Fruit fly (Drosophila melanogaster) whole organism, adult: Measurements from ENCODE around the gene Fdx2.

ENCODE experiments used
- CG11617 ChIP-seq: fragments of 200-800 bp; sonication (Bioruptor generic); optimal IDR thresholded peaks from 2 replicates; lab custom pipeline; 2017; ENCODE audit warnings: mild to moderate bottlenecking, missing biosample characterization, missing genetic modification reagents, missing genetic modification characterization
- CG12768 ChIP-seq: fragments of 200-800 bp; sonication (Bioruptor generic); optimal IDR thresholded peaks from 2 replicates; lab custom pipeline; 2017; ENCODE audit warnings: missing biosample characterization, missing genetic modification characterization, mild to moderate bottlenecking, moderate library complexity, missing genetic modification reagents
- CG14711 ChIP-seq: fragments of 200-800 bp; sonication (Bioruptor generic); optimal IDR thresholded peaks from 2 replicates; lab custom pipeline; 2018; ENCODE audit warnings: missing biosample characterization, mild to moderate bottlenecking, missing genetic modification characterization, moderate library complexity
- CG1620 ChIP-seq: fragments of 200-800 bp; sonication (Bioruptor generic); optimal IDR thresholded peaks from 2 replicates; lab custom pipeline; 2016; ENCODE audit warnings: missing biosample characterization, missing genetic modification characterization
- CG33017 ChIP-seq: fragments of 200-800 bp; sonication (Bioruptor generic); optimal IDR thresholded peaks from 2 replicates; lab custom pipeline; 2018; ENCODE audit warnings: missing biosample characterization, mild to moderate bottlenecking, missing genetic modification characterization, moderate library complexity
- CG5204 ChIP-seq: fragments of 200-800 bp; sonication (Bioruptor generic); optimal IDR thresholded peaks from 2 replicates; lab custom pipeline; 2016; ENCODE audit warnings: missing biosample characterization, missing genetic modification characterization
- CG7045 ChIP-seq: fragments of 200-800 bp; sonication (Bioruptor generic); optimal IDR thresholded peaks from 2 replicates; lab custom pipeline; 2017; ENCODE audit warnings: missing biosample characterization, mild to moderate bottlenecking, missing genetic modification characterization
- CG7101 ChIP-seq: fragments of 200-800 bp; sonication (Bioruptor generic); optimal IDR thresholded peaks from 2 replicates; lab custom pipeline; 2018; ENCODE audit warnings: missing biosample characterization, mild to moderate bottlenecking, missing genetic modification characterization, moderate library complexity
- Clk ChIP-seq: fragments of 200-800 bp; sonication (Bioruptor generic); optimal IDR thresholded peaks from 2 replicates; lab custom pipeline; 2017; ENCODE audit warnings: missing biosample characterization, missing genetic modification characterization
- Crg-1 ChIP-seq: fragments of 200-800 bp; sonication (Bioruptor generic); optimal IDR thresholded peaks from 2 replicates; lab custom pipeline; 2016; ENCODE audit warnings: missing biosample characterization, missing genetic modification characterization
- Hr96 ChIP-seq: fragments of 200-800 bp; sonication (Bioruptor generic); optimal IDR thresholded peaks from 2 replicates; lab custom pipeline; 2016; ENCODE audit warnings: missing biosample characterization, missing genetic modification characterization
- Mnt ChIP-seq: fragments of 200-800 bp; sonication (Bioruptor generic); optimal IDR thresholded peaks from 2 replicates; lab custom pipeline; 2016; ENCODE audit warnings: missing biosample characterization, mild to moderate bottlenecking, missing genetic modification characterization
- bab1 ChIP-seq: fragments of 200-800 bp; sonication (Bioruptor generic); optimal IDR thresholded peaks from 3 replicates; lab custom pipeline; 2019; ENCODE audit warnings: missing biosample characterization, mild to moderate bottlenecking, missing genetic modification characterization, moderate library complexity
- cic ChIP-seq: fragments of 200-800 bp; sonication (Bioruptor generic); optimal IDR thresholded peaks from 2 replicates; lab custom pipeline; 2017; ENCODE audit warnings: missing biosample characterization, mild to moderate bottlenecking, missing genetic modification characterization, moderate library complexity
- cnc ChIP-seq, 2 experiments: fragments of >200 bp; optimal IDR thresholded peaks; 2 replicates each; lab custom pipeline; 2017
- kay ChIP-seq: fragments of 200-800 bp; sonication (Bioruptor generic); peaks from one replicate; lab custom pipeline; 2016; ENCODE audit warnings: missing biosample characterization, missing genetic modification characterization, borderline replicate concordance
- ovo ChIP-seq: fragments of 200-800 bp; sonication (Bioruptor generic); optimal IDR thresholded peaks from 2 replicates; lab custom pipeline; 2016; ENCODE audit warnings: missing biosample characterization, missing genetic modification characterization
- pad ChIP-seq: fragments of 200-800 bp; sonication (Bioruptor generic); optimal IDR thresholded peaks from 3 replicates; lab custom pipeline; 2017; ENCODE audit warnings: missing biosample characterization, missing genetic modification characterization, mild to moderate bottlenecking, moderate library complexity, missing genetic modification reagents
- tj ChIP-seq: fragments of 200-800 bp; sonication (Bioruptor generic); optimal IDR thresholded peaks from 3 replicates; lab custom pipeline; 2017; ENCODE audit warnings: missing biosample characterization, mild to moderate bottlenecking, missing genetic modification characterization, moderate library complexity
- toe ChIP-seq: fragments of 200-800 bp; sonication (Bioruptor generic); optimal IDR thresholded peaks from 2 replicates; lab custom pipeline; 2016; ENCODE audit warnings: missing biosample characterization, missing genetic modification characterization

Fdx2 gene

DNA sequence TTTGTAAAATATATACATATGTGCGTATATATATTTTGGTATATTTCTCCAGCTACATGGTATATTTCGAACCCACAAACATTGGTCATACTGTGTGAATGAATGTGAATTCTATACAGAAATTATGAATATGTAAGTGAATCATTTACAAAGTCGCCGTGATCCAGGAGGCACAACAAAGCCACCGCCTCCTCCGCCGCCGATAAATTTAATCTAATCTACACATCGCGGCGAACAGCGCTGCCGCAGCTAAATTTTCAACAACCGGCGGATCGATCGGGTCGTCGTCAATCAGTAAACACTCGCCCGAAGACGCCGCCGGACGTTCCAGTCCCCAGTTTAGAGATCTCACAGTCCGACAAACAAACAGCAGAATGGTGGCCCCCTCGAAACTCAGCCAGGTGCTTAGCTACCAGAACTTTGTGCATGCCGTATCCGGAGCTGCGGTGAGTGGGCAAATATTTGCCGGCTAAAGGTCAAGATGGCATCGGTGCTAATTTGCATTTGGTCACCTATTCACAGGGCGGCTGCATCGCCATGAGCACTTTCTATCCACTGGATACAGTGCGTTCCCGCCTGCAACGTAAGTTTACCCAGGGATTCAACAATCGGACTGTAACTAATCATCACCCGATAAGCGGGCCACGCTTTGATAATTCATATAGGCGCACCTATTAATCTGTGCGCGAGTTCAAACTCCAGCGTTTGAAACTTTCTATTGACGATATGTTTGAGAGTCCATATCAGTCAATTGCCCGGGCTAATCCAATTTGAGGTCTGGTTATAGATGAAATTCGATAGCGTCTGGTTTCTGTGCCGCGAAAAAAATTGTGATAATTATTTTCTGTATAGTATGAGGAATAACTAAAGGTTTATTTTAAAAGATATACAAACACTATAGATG lies 26.6 kb downstream of the Fdx2 start, which contains the start of gene PMP34:
TSS of gene PMP34 (plus strand) at position 79 of the 904 bp plus-strand sequence.
- TF ChIP-seq CG11617 (GFP tag; lab: Kevin White, UChicago) (peak; percentile 8), CG1620 (GFP tag; lab: Kevin White, UChicago) (no peak), toe (GFP tag; lab: Kevin White, UChicago) (no peak), Hr96 (GFP tag; lab: Kevin White, UChicago) (peak; percentile 1), CG5204 (GFP tag; lab: Kevin White, UChicago) (no peak), CG7045 (GFP tag; lab: Kevin White, UChicago) (no peak), CG14711 (tag; lab: Kevin White, UChicago) (no peak), CG7101 (peak; percentile 4), ovo (GFP tag; lab: Kevin White, UChicago) (no peak), tj (no peak), Clk (GFP tag; lab: Kevin White, UChicago) (no peak), cic (peak; percentile 25), CG12768 (GFP tag; lab: Kevin White, UChicago) (peak; percentile 21), Crg-1 (GFP tag; lab: Kevin White, UChicago) (no peak), Mnt (GFP tag; lab: Kevin White, UChicago) (peak; percentile 29), kay (peak; percentile 84), bab1 (GFP tag; lab: Kevin White, UChicago) (no peak), cnc (optimal IDR thresholded peaks at IDR 0.05; lab: Kevin White, UChicago) (no peak), pad (no peak), CG33017 (tag; lab: Kevin White, UChicago) (no peak)

DNA sequence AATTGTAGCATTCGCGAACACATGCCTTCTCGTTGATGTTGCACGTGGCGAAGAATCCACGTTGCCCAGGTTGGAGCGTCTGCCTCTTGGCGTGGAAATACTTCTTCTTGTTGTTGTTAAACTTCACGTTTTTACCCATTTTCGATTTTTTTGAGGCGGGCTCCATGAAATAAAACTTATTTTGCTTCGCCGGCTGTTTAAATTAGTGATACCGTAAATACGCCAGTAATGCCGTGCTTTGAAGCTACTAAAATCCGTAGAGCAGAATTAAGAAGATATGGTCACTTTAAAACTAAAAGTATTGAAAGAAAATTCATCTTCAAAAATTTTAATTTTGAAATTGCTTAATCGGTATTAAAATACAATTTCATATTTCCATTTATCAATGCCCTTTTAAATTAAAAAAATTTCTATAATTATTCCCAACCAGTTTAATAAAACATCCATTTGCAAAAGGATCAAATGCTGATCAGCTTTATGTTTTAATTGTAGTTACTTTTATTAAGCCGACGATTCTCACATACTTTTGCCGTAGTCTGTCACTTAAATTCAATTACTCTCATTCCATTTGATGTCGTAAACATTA lies 29.8 kb downstream of the Fdx2 start, which contains the start of gene CG15014:
TSS of gene CG15014 (minus strand) at position 228 of the 586 bp plus-strand sequence.
- TF ChIP-seq ovo (GFP tag; lab: Kevin White, UChicago) = no peak
- no peak for TF ChIP-seq CG14711 (tag; lab: Kevin White, UChicago)
- peak; percentile 85 for TF ChIP-seq kay
- no peak for TF ChIP-seq Mnt (GFP tag; lab: Kevin White, UChicago)
- no peak for TF ChIP-seq CG7045 (GFP tag; lab: Kevin White, UChicago)
- TF ChIP-seq tj = peak; percentile 4

DNA sequence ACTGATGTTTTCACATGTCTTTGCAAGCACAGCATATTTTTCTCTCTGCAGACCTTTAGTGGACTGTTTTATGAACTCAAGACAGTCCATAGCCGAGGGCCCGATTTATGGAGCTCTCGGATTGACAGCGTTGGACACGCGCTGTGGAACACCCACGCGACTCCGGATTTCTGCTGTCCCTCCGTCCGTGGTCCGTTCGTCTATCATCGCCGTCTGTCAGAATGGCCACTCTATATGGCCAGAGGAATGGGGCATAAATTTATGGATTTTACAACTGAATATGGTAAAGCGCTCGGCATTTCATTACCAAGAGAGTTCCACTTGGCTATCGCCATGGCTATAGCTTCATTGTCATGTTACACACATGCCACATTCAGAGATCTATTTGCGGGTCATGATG lies 35.8 kb downstream of the Fdx2 start:
- TF ChIP-seq cnc (optimal IDR thresholded peaks at IDR 0.05; lab: Kevin White, UChicago) = no peak
- TF ChIP-seq CG5204 (GFP tag; lab: Kevin White, UChicago) = no peak
- TF ChIP-seq Crg-1 (GFP tag; lab: Kevin White, UChicago) = no peak
- TF ChIP-seq cic = no peak
- TF ChIP-seq CG7045 (GFP tag; lab: Kevin White, UChicago) = no peak
- no peak for TF ChIP-seq kay
- no peak for TF ChIP-seq pad
- no peak for TF ChIP-seq CG1620 (GFP tag; lab: Kevin White, UChicago)
- no peak for TF ChIP-seq ovo (GFP tag; lab: Kevin White, UChicago)
- TF ChIP-seq Clk (GFP tag; lab: Kevin White, UChicago) = no peak
- TF ChIP-seq tj = no peak
- no peak for TF ChIP-seq CG33017 (tag; lab: Kevin White, UChicago)
- no peak for TF ChIP-seq CG7101
- TF ChIP-seq Mnt (GFP tag; lab: Kevin White, UChicago) = no peak
- no peak for TF ChIP-seq toe (GFP tag; lab: Kevin White, UChicago)

DNA sequence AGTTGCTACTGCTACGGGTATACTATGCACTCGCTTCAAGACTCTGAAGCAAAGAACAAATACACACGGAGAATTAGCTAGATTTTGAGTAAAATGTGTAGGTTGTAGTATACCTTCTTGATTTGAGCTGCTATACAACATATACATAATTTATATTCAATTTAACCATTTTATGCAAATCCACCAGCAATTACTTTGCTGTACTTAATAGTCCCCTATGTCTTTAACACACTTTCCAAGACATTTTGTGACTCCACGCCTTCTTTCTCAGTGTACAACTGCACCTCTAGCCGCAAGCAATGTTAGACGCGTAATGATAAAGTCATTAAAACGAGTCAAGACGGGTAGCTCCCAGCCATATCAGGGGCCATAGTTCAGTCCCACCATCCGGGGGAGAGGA lies 44.3 kb downstream of the Fdx2 start:
- TF ChIP-seq cic = no peak
- TF ChIP-seq CG14711 (tag; lab: Kevin White, UChicago) = no peak
- no peak for TF ChIP-seq CG12768 (GFP tag; lab: Kevin White, UChicago)
- TF ChIP-seq pad = no peak
- no peak for TF ChIP-seq bab1 (GFP tag; lab: Kevin White, UChicago)
- no peak for TF ChIP-seq CG11617 (GFP tag; lab: Kevin White, UChicago)

DNA sequence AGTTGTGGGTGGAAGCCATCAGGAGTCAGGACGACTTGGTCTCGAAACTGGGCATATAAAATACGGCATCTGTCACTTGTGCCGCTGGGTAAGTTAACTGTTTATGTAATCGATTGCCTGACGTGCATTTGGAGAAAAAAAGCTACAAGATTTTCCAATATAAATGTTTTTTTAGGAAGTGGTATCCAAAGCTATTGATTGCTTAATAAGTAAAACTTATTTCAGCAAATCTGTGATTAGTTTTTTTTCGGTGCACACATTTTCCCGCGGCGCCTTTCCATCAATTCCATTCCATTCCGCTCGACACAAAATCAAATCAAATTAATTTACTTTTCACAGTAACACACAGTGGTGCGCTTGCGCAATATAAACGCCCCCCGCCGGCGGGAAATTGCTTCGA lies 47.2 kb downstream of the Fdx2 start:
- TF ChIP-seq tj (no peak), CG14711 (tag; lab: Kevin White, UChicago) (no peak), CG5204 (GFP tag; lab: Kevin White, UChicago) (no peak), CG1620 (GFP tag; lab: Kevin White, UChicago) (no peak), Crg-1 (GFP tag; lab: Kevin White, UChicago) (no peak), Clk (GFP tag; lab: Kevin White, UChicago) (no peak), CG7045 (GFP tag; lab: Kevin White, UChicago) (no peak), CG11617 (GFP tag; lab: Kevin White, UChicago) (no peak), toe (GFP tag; lab: Kevin White, UChicago) (no peak), cnc (optimal IDR thresholded peaks at IDR 0.05; lab: Kevin White, UChicago) (no peak), ovo (GFP tag; lab: Kevin White, UChicago) (no peak), Hr96 (GFP tag; lab: Kevin White, UChicago) (no peak), bab1 (GFP tag; lab: Kevin White, UChicago) (no peak)

DNA sequence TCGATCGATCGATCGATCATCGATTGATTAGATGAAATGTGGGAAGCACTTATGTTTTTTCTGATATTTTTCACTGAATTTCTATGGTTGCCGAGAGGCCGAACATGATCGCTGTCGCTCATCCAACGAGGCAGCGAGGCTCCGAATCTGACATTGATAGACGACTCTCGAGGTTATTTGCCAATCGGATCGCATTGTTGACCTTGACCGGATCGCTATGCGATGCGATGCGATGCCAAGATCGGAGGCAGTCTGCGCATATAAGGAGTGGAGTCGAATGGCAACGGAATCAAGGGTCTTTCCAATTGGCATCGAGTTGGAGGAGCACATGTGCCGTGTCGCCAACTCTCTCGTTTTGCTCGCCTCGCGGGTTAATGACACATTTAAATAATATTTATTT lies 47.9 kb downstream of the Fdx2 start:
- TF ChIP-seq bab1 (GFP tag; lab: Kevin White, UChicago) = no peak
- TF ChIP-seq Clk (GFP tag; lab: Kevin White, UChicago) = no peak
- no peak for TF ChIP-seq cnc (optimal IDR thresholded peaks at IDR 0.05; lab: Kevin White, UChicago)
- no peak for TF ChIP-seq CG11617 (GFP tag; lab: Kevin White, UChicago)
- TF ChIP-seq CG1620 (GFP tag; lab: Kevin White, UChicago) = no peak
- TF ChIP-seq Hr96 (GFP tag; lab: Kevin White, UChicago) = no peak
- no peak for TF ChIP-seq kay
- no peak for TF ChIP-seq cic
- TF ChIP-seq CG33017 (tag; lab: Kevin White, UChicago) = no peak
- TF ChIP-seq CG5204 (GFP tag; lab: Kevin White, UChicago) = no peak
- TF ChIP-seq Mnt (GFP tag; lab: Kevin White, UChicago) = no peak
- TF ChIP-seq ovo (GFP tag; lab: Kevin White, UChicago) = no peak
- no peak for TF ChIP-seq toe (GFP tag; lab: Kevin White, UChicago)
- TF ChIP-seq tj = no peak
